Fruit fly (Drosophila melanogaster) whole organism, embryonic: ENCODE results near the gene galla-2.

Source experiments
- Adf1 ChIP-seq: fragments of 200-800 bp; sonication (Bioruptor generic); IDR thresholded peaks from 2 replicates; pipeline ENCODE4 v1.3.6; 2022; ENCODE audit warnings: missing biosample characterization, missing genetic modification characterization
- CG31388 ChIP-seq: fragments of 200-800 bp; sonication (Bioruptor generic); optimal IDR thresholded peaks from 2 replicates; lab custom pipeline; 2016; ENCODE audit warnings: missing biosample characterization, missing genetic modification characterization
- CG3163 ChIP-seq: fragments of 200-800 bp; sonication (Bioruptor generic); optimal IDR thresholded peaks from 3 replicates; lab custom pipeline; 2016; ENCODE audit warnings: missing biosample characterization, missing genetic modification characterization
- CG7556 ChIP-seq: fragments of 200-800 bp; sonication (Bioruptor generic); optimal IDR thresholded peaks from 2 replicates; lab custom pipeline; 2017; ENCODE audit warnings: missing biosample characterization, mild to moderate bottlenecking, missing genetic modification characterization
- Dll ChIP-seq: fragments of 200-800 bp; sonication (Bioruptor generic); IDR thresholded peaks from 4 replicates; pipeline ENCODE4 v1.3.6; 2022; ENCODE audit warnings: missing biosample characterization, missing genetic modification characterization; ENCODE audit not compliant: partially characterized antibody
- MTF-1 ChIP-seq: fragments of 200-800 bp; sonication (Bioruptor generic); optimal IDR thresholded peaks from 2 replicates; lab custom pipeline; 2018; ENCODE audit warnings: missing biosample characterization, mild to moderate bottlenecking, missing genetic modification characterization, borderline replicate concordance
- Max ChIP-seq: fragments of 200-800 bp; sonication (Bioruptor generic); optimal IDR thresholded peaks from 2 replicates; lab custom pipeline; 2016; ENCODE audit warnings: missing biosample characterization, mild to moderate bottlenecking, missing genetic modification characterization
- NFAT ChIP-seq: fragments of 200-800 bp; sonication (Bioruptor generic); IDR thresholded peaks from 2 replicates; pipeline ENCODE4 v1.3.6; 2022; ENCODE audit warnings: missing biosample characterization, missing genetic modification characterization
- cato ChIP-seq: fragments of 200-800 bp; sonication (Bioruptor generic); optimal IDR thresholded peaks from 2 replicates; lab custom pipeline; 2016; ENCODE audit warnings: missing biosample characterization, missing genetic modification characterization, borderline replicate concordance
- nom ChIP-seq: fragments of 200-800 bp; sonication (Bioruptor generic); optimal IDR thresholded peaks from 2 replicates; lab custom pipeline; 2017; ENCODE audit warnings: missing biosample characterization, missing genetic modification characterization, mild to moderate bottlenecking, moderate library complexity, missing genetic modification reagents
- pita ChIP-seq: fragments of 200-800 bp; sonication (Bioruptor generic); optimal IDR thresholded peaks from 2 replicates; lab custom pipeline; 2017; ENCODE audit warnings: missing biosample characterization, mild to moderate bottlenecking, missing genetic modification characterization
- sna ChIP-seq: fragments of 200-800 bp; sonication (Bioruptor generic); IDR thresholded peaks from 2 replicates; pipeline ENCODE4 v1.3.6; 2022; ENCODE audit warnings: missing biosample characterization, missing genetic modification characterization; ENCODE audit not compliant: partially characterized antibody

dm6 chr3L:10897534-10898255 lies 15.0 kb downstream of the galla-2 start:
- no peak for TF ChIP-seq Dll (GFP tag; lab: Robert Waterston, UW)
- TF ChIP-seq sna: no peak
- 0 out of 2 replicates have a peak, but pooled peaks have one; percentile 23 for TF ChIP-seq Adf1 (GFP tag; lab: Robert Waterston, UW)
- no peak for TF ChIP-seq nom
- no peak for TF ChIP-seq pita (GFP tag; lab: Kevin White, UChicago)
- no peak for TF ChIP-seq CG7556 (GFP tag; lab: Kevin White, UChicago)
- no peak for TF ChIP-seq cato (GFP tag; lab: Kevin White, UChicago)
- no peak for TF ChIP-seq CG3163 (GFP tag; lab: Kevin White, UChicago)
- TF ChIP-seq Max (GFP tag; lab: Kevin White, UChicago): no peak
- no peak for TF ChIP-seq CG31388 (GFP tag; lab: Kevin White, UChicago)
- no peak for TF ChIP-seq NFAT (GFP tag; lab: Robert Waterston, UW)
- TF ChIP-seq MTF-1 (GFP tag; lab: Kevin White, UChicago): no peak
